Worm (Caenorhabditis elegans) whole organism, mixed stage, embryonic: ENCODE data around the gene madf-5.

Experiments used
- mep-1 ChIP-seq: fragments of 150-350 bp; optimal IDR thresholded peaks from 2 replicates; lab custom pipeline; 2017; ENCODE audit warnings: missing biosample characterization, missing genetic modification reagents, missing genetic modification characterization, inconsistent platforms
- nhr-237 ChIP-seq: fragments of 150-350 bp; optimal IDR thresholded peaks from 2 replicates; lab custom pipeline; 2014; ENCODE audit warnings: missing biosample characterization, missing genetic modification characterization
- nhr-28 ChIP-seq: fragments of 150-350 bp; optimal IDR thresholded peaks from 2 replicates; lab custom pipeline; 2014; ENCODE audit warnings: missing biosample characterization, missing genetic modification characterization

ce11 chrII:14608508-14608907 is 35.1 kb downstream of the madf-5 start:
- TF ChIP-seq mep-1 (tag; lab: Kevin White, UChicago) = no peak
- no peak for TF ChIP-seq nhr-237 (tag; lab: Kevin White, UChicago)
- TF ChIP-seq nhr-28 (tag; lab: Kevin White, UChicago) = no peak
